Worm (Caenorhabditis elegans) whole organism, L4 larva: ENCODE data around the gene ttr-43.

Experiments
- D1046.2 ChIP-seq: fragments of 200-800 bp; sonication (Bioruptor generic); IDR thresholded peaks from 2 replicates; pipeline ENCODE4 v1.3.6; 2022; ENCODE audit warnings: missing genetic modification characterization, missing compliant biosample characterization
- F10B5.3 ChIP-seq: sonication (generic microtip); optimal IDR thresholded peaks from 2 replicates; lab custom pipeline; 2016; ENCODE audit warnings: mild to moderate bottlenecking, missing genetic modification characterization, missing compliant biosample characterization
- F49E8.2 ChIP-seq: sonication (generic microtip); optimal IDR thresholded peaks from 2 replicates; lab custom pipeline; 2016; ENCODE audit warnings: missing compliant biosample characterization, mild to moderate bottlenecking, missing genetic modification characterization, borderline replicate concordance
- Y105C5A.15 ChIP-seq: fragments of 200-800 bp; sonication (Bioruptor generic); IDR thresholded peaks from 2 replicates; pipeline ENCODE4 v1.3.6; 2022; ENCODE audit warnings: missing genetic modification characterization, missing compliant biosample characterization
- Y48G9A.11 ChIP-seq: fragments of 200-800 bp; sonication (Bioruptor generic); IDR thresholded peaks from 2 replicates; pipeline ENCODE4 v1.3.6; 2022; ENCODE audit warnings: missing genetic modification reagents, missing genetic modification characterization, missing compliant biosample characterization
- ZK337.2 ChIP-seq: fragments of 200-800 bp; sonication (Bioruptor generic); IDR thresholded peaks from 2 replicates; pipeline ENCODE4 v1.3.6; 2022; ENCODE audit warnings: missing genetic modification reagents, missing genetic modification characterization, missing compliant biosample characterization
- ZK546.5 ChIP-seq, 2 experiments: sonication (generic microtip); optimal IDR thresholded peaks; 2 replicates each; lab custom pipeline; 2017; ENCODE audit warnings: missing biosample characterization in 2 of 2, missing genetic modification characterization in 2 of 2
- aha-1 ChIP-seq: fragments of 150-350 bp; peaks from one replicate; lab custom pipeline; 2014; ENCODE audit warnings: missing biosample characterization, missing genetic modification characterization
- ama-1 ChIP-seq: fragments of 150-350 bp; optimal IDR thresholded peaks from 2 replicates; lab custom pipeline; 2014; ENCODE audit warnings: inconsistent platforms, mixed read lengths
- ceh-44 ChIP-seq: fragments of 200-800 bp; sonication (Bioruptor generic); IDR thresholded peaks from 2 replicates; pipeline ENCODE4 v1.3.6; 2022; ENCODE audit warnings: missing genetic modification reagents, missing genetic modification characterization, missing compliant biosample characterization
- daf-16 ChIP-seq, 3 experiments: sonication (generic microtip); optimal IDR thresholded peaks; 2 replicates each; lab custom pipeline; 2016 to 2017; ENCODE audit warnings: missing genetic modification characterization in 3 of 3, missing genetic modification reagents in 3 of 3, mild to moderate bottlenecking in 2 of 3, missing compliant biosample characterization in 2 of 3, missing biosample characterization in 1 of 3, moderate library complexity in 1 of 3
- daf-19 ChIP-seq: fragments of 200-800 bp; sonication (Bioruptor generic); conservative IDR thresholded peaks from 2 replicates; pipeline ENCODE4 v1.3.6; 2022; ENCODE audit warnings: missing genetic modification characterization, missing compliant biosample characterization
- dpl-1 ChIP-seq: fragments of 150-350 bp; optimal IDR thresholded peaks from 2 replicates; lab custom pipeline; 2014; ENCODE audit warnings: missing biosample characterization, missing genetic modification reagents, missing genetic modification characterization
- egl-43 ChIP-seq: fragments of 200-800 bp; sonication (Bioruptor generic); IDR thresholded peaks from 2 replicates; pipeline ENCODE4 v1.3.6; 2022; ENCODE audit warnings: missing genetic modification reagents, missing genetic modification characterization, missing compliant biosample characterization
- jun-1 ChIP-seq: fragments of 150-350 bp; optimal IDR thresholded peaks from 2 replicates; lab custom pipeline; 2014; ENCODE audit warnings: missing biosample characterization, missing genetic modification reagents, missing genetic modification characterization
- lim-7 ChIP-seq: fragments of 200-800 bp; sonication (Bioruptor generic); IDR thresholded peaks from 2 replicates; pipeline ENCODE4 v1.3.6; 2022; ENCODE audit warnings: missing genetic modification characterization, missing compliant biosample characterization
- lin-1 ChIP-seq: fragments of 200-800 bp; sonication (Bioruptor generic); IDR thresholded peaks from 2 replicates; pipeline ENCODE4 v1.3.6; 2022; ENCODE audit warnings: missing genetic modification reagents, missing genetic modification characterization, missing compliant biosample characterization
- lir-3 ChIP-seq: sonication (generic microtip); optimal IDR thresholded peaks from 2 replicates; lab custom pipeline; 2016; ENCODE audit warnings: mild to moderate bottlenecking, missing genetic modification characterization, missing compliant biosample characterization
- madf-9 ChIP-seq: fragments of 200-800 bp; sonication (Bioruptor generic); conservative IDR thresholded peaks from 2 replicates; pipeline ENCODE4 v1.3.6; 2022; ENCODE audit warnings: missing genetic modification reagents, missing genetic modification characterization, missing compliant biosample characterization
- mdl-1 ChIP-seq, 2 experiments: fragments of 150-350 bp in 1 of 2; sonication (generic microtip) in 1 of 2; optimal IDR thresholded peaks; 2 replicates each; lab custom pipeline; 2014 to 2017; ENCODE audit warnings: missing biosample characterization in 2 of 2, missing genetic modification characterization in 2 of 2
- mes-2 ChIP-seq: sonication (generic microtip); optimal IDR thresholded peaks from 2 replicates; lab custom pipeline; 2016; ENCODE audit warnings: missing genotype, mild to moderate bottlenecking, missing genetic modification characterization, missing compliant biosample characterization; ENCODE audit not compliant: poor library complexity, severe bottlenecking
- mxl-2 ChIP-seq: fragments of 200-800 bp; sonication (Bioruptor generic); conservative IDR thresholded peaks from 2 replicates; pipeline ENCODE4 v1.3.6; 2022; ENCODE audit warnings: missing genetic modification reagents, missing genetic modification characterization, missing compliant biosample characterization
- mxl-3 ChIP-seq: fragments of 200-800 bp; sonication (Bioruptor generic); optimal IDR thresholded peaks from 2 replicates; lab custom pipeline; 2018; ENCODE audit warnings: mild to moderate bottlenecking, missing genetic modification characterization, missing compliant biosample characterization
- nhr-10 ChIP-seq: fragments of 150-350 bp; optimal IDR thresholded peaks from 2 replicates; lab custom pipeline; 2014; ENCODE audit warnings: missing biosample characterization, missing genetic modification characterization
- nhr-11 ChIP-seq: fragments of 150-350 bp; optimal IDR thresholded peaks from 2 replicates; lab custom pipeline; 2014; ENCODE audit warnings: missing biosample characterization, missing genetic modification characterization
- nhr-42 ChIP-seq: fragments of 200-800 bp; sonication (Bioruptor generic); IDR thresholded peaks from 2 replicates; pipeline ENCODE4 v1.3.6; 2022; ENCODE audit warnings: missing genetic modification characterization, missing compliant biosample characterization
- nhr-48 ChIP-seq: sonication (generic microtip); optimal IDR thresholded peaks from 2 replicates; lab custom pipeline; 2016; ENCODE audit warnings: mild to moderate bottlenecking, missing genetic modification characterization, missing compliant biosample characterization
- nhr-6 ChIP-seq: fragments of 150-350 bp; optimal IDR thresholded peaks from 2 replicates; lab custom pipeline; 2014; ENCODE audit warnings: missing biosample characterization, missing genetic modification characterization
- nhr-77 ChIP-seq: fragments of 150-350 bp; optimal IDR thresholded peaks from 2 replicates; lab custom pipeline; 2014; ENCODE audit warnings: missing biosample characterization, missing genetic modification characterization
- pha-4 ChIP-seq, 2 experiments: fragments of 150-350 bp in 1 of 2; fragments of 200-800 bp in 1 of 2; sonication (Bioruptor generic) in 1 of 2; IDR thresholded peaks in 1 of 2; optimal IDR thresholded peaks in 1 of 2; 2 replicates each; pipeline versions ENCODE4 v1.3.6 to Lab custom; 2014 to 2022; ENCODE audit warnings: missing genetic modification characterization in 2 of 2, missing genetic modification reagents in 2 of 2, missing biosample characterization in 1 of 2, missing compliant biosample characterization in 1 of 2
- php-3 ChIP-seq: fragments of 200-800 bp; sonication (Bioruptor generic); IDR thresholded peaks from 2 replicates; pipeline ENCODE4 v1.3.6; 2022; ENCODE audit warnings: missing genetic modification reagents, missing genetic modification characterization, missing compliant biosample characterization
- pqm-1 ChIP-seq: sonication (generic microtip); optimal IDR thresholded peaks from 2 replicates; lab custom pipeline; 2017; ENCODE audit warnings: missing biosample characterization, missing genetic modification characterization
- rbr-2 ChIP-seq: sonication (generic microtip); optimal IDR thresholded peaks from 2 replicates; lab custom pipeline; 2016; ENCODE audit warnings: missing genotype, missing genetic modification characterization, missing compliant biosample characterization
- set-16 ChIP-seq: fragments of 200-800 bp; sonication (Bioruptor generic); IDR thresholded peaks from 2 replicates; pipeline ENCODE4 v1.3.6; 2022; ENCODE audit warnings: missing genetic modification reagents, missing genetic modification characterization, missing compliant biosample characterization
- snpc-4 ChIP-seq: fragments of 150-350 bp; optimal IDR thresholded peaks from 2 replicates; lab custom pipeline; 2014; ENCODE audit warnings: missing biosample characterization, missing genetic modification characterization
- spr-3 ChIP-seq: fragments of 200-800 bp; sonication (Bioruptor generic); optimal IDR thresholded peaks from 2 replicates; lab custom pipeline; 2018; ENCODE audit warnings: mild to moderate bottlenecking, missing genetic modification characterization, missing compliant biosample characterization
- zag-1 ChIP-seq: fragments of 150-350 bp; optimal IDR thresholded peaks from 2 replicates; lab custom pipeline; 2014; ENCODE audit warnings: missing biosample characterization, missing genetic modification characterization
- zfp-2 ChIP-seq: sonication (generic microtip); optimal IDR thresholded peaks from 2 replicates; lab custom pipeline; 2016; ENCODE audit warnings: mild to moderate bottlenecking, missing genetic modification characterization, missing compliant biosample characterization
- zfp-3 ChIP-seq: fragments of 200-800 bp; sonication (Bioruptor generic); conservative IDR thresholded peaks from 2 replicates; pipeline ENCODE4 v1.3.6; 2022; ENCODE audit warnings: missing genetic modification reagents, missing genetic modification characterization, missing compliant biosample characterization
- zip-11 ChIP-seq: fragments of 200-800 bp; sonication (Bioruptor generic); IDR thresholded peaks from 2 replicates; pipeline ENCODE4 v1.3.6; 2022; ENCODE audit warnings: missing genetic modification characterization, missing compliant biosample characterization
- ztf-11 ChIP-seq: fragments of 150-350 bp; optimal IDR thresholded peaks from 2 replicates; lab custom pipeline; 2014; ENCODE audit warnings: missing biosample characterization, missing genetic modification characterization
- ztf-7 ChIP-seq: fragments of 150-350 bp; optimal IDR thresholded peaks from 2 replicates; lab custom pipeline; 2014; ENCODE audit warnings: missing biosample characterization, missing genetic modification characterization

ttr-43 gene

DNA sequence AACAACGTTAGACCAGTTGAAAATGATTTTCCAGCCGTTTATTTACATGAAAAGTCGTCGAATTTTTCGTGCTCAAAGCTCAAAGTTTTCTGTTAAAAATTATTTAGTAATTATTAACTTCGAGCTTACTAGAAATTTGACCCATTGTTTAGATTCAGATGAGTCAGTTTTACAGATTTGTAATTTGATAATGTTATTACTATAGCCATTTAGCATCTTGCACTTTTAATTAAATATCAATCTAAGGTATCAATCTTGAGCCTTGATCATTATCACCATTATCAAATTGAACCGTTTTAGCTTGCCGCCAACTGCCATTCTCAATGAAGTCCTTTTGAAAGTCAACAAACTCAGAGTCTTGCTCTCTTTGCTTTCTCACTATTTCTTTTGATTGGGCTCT lies 19.0 kb upstream of the ttr-43 start, which contains the start of gene ZC116.1:
ZC116.1 (plus strand) TSS at position 301 of the 400 bp plus-strand sequence.
- TF ChIP-seq zag-1 (no peak), mes-2 (tag; lab: Kevin White, UChicago) (no peak), nhr-77 (tag; lab: Kevin White, UChicago) (no peak), zfp-3 (GFP tag; lab: Robert Waterston, UW) (no peak), nhr-6 (tag; lab: Kevin White, UChicago) (no peak), ceh-44 (no peak), F10B5.3 (tag; lab: Kevin White, UChicago) (no peak), nhr-10 (tag; lab: Kevin White, UChicago) (no peak), F49E8.2 (tag; lab: Kevin White, UChicago) (no peak), ZK546.5 (tag; optimal IDR thresholded peaks at IDR 0.05; lab: Kevin White, UChicago) (no peak), set-16 (GFP tag; lab: Robert Waterston, UW) (no peak), Y48G9A.11 (GFP tag; lab: Robert Waterston, UW) (no peak), D1046.2 (GFP tag; lab: Robert Waterston, UW) (no peak), mdl-1 (tag; optimal IDR thresholded peaks at IDR 0.05; lab: Kevin White, UChicago) (no peak), ztf-7 (tag; lab: Kevin White, UChicago) (no peak), ztf-11 (tag; lab: Kevin White, UChicago) (no peak), zfp-2 (no peak), spr-3 (GFP tag; lab: Kevin White, UChicago) (no peak), nhr-48 (no peak), madf-9 (GFP tag; lab: Robert Waterston, UW) (no peak)

DNA sequence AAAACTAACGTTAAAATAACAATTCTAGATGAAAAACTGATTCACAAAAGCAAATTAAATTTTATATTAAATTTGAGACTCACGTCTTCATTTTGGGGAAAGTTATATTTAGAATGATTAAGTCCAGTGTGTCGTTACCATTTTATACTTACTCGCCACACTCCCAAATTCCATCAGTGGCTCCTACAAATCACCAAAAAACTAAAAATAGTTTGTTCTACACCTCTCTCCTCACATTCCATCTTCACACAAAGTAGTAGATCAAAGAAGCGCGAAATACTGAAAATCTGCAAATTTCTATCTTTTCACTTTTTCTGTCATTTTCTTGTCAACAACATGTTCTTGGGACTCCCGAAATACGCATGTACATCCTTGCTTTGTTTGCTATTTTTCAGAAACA lies 18.4 kb upstream of the ttr-43 start, which contains the start of gene ZC116.5:
ZC116.5 (minus strand) TSS at position 101 of the 400 bp plus-strand sequence.
- TF ChIP-seq jun-1 (tag; lab: Kevin White, UChicago) (no peak), mxl-3 (GFP tag; lab: Kevin White, UChicago) (no peak), nhr-77 (tag; lab: Kevin White, UChicago) (no peak), rbr-2 (tag; lab: Kevin White, UChicago) (no peak), mdl-1 (tag; optimal IDR thresholded peaks at IDR 0.05; lab: Kevin White, UChicago) (no peak), ceh-44 (no peak), Y105C5A.15 (GFP tag; lab: Robert Waterston, UW) (no peak), spr-3 (GFP tag; lab: Kevin White, UChicago) (no peak), ZK337.2 (GFP tag; lab: Robert Waterston, UW) (no peak), daf-19 (GFP tag; lab: Robert Waterston, UW) (no peak), egl-43 (GFP tag; lab: Robert Waterston, UW) (no peak), set-16 (GFP tag; lab: Robert Waterston, UW) (no peak), lim-7 (GFP tag; lab: Robert Waterston, UW) (no peak), pqm-1 (no peak), Y48G9A.11 (GFP tag; lab: Robert Waterston, UW) (no peak), dpl-1 (GFP tag; lab: Kevin White, UChicago) (no peak)

DNA sequence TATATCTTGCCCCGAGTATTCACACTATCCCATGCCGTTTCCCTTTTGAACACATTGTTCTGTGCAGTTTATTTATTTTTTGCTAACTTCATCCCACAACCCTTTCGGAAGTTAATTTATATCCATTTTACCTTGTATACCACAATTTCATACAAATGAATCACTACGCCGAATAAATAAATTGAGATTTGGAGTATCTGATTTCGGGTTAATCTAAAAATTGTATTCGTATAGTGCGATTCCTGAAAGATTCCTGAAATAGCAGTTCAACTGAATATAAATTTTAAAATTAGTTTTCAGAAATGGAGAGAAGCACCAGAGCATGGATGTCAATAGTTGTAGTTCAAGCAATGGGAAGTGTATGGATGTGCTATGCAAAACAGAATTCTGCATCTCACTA lies 16.6 kb upstream of the ttr-43 start, which contains the start of gene erg-28:
erg-28 (plus strand) TSS at position 301 of the 400 bp plus-strand sequence.
- no peak for TF ChIP-seq spr-3 (GFP tag; lab: Kevin White, UChicago)
- no peak for TF ChIP-seq ama-1
- no peak for TF ChIP-seq lin-1
- no peak for TF ChIP-seq pha-4 (GFP tag; IDR thresholded peaks at IDR 0.05; lab: Robert Waterston, UW)
- TF ChIP-seq pha-4 (tag; optimal IDR thresholded peaks at IDR 0.05; lab: Kevin White, UChicago), result no peak
- no peak for TF ChIP-seq ztf-11 (tag; lab: Kevin White, UChicago)
- TF ChIP-seq php-3 (GFP tag; lab: Robert Waterston, UW), result no peak
- TF ChIP-seq aha-1 (tag; lab: Kevin White, UChicago), result no peak
- no peak for TF ChIP-seq daf-16 (GFP tag; optimal IDR thresholded peaks at IDR 0.05; lab: Kevin White, UChicago)
- no peak for TF ChIP-seq daf-16 (tag; optimal IDR thresholded peaks at IDR 0.05; lab: Kevin White, UChicago)
- TF ChIP-seq mes-2 (tag; lab: Kevin White, UChicago), result no peak
- no peak for TF ChIP-seq zip-11 (GFP tag; lab: Robert Waterston, UW)
- TF ChIP-seq mxl-2 (GFP tag; lab: Robert Waterston, UW), result no peak
- TF ChIP-seq ZK337.2 (GFP tag; lab: Robert Waterston, UW), result no peak
- no peak for TF ChIP-seq lir-3
- TF ChIP-seq nhr-42, result no peak
- no peak for TF ChIP-seq snpc-4 (tag; lab: Kevin White, UChicago)
- TF ChIP-seq nhr-11 (tag; lab: Kevin White, UChicago), result no peak
